Worm (Caenorhabditis elegans) whole organism, L3 larva: ENCODE data around the gene C50E3.7.

Experiments
- aly-2 ChIP-seq: fragments of 150-350 bp; optimal IDR thresholded peaks from 2 replicates; lab custom pipeline; 2014; ENCODE audit warnings: missing biosample characterization, missing genetic modification characterization
- ama-1 ChIP-seq: fragments of 150-350 bp; optimal IDR thresholded peaks from 2 replicates; lab custom pipeline; 2018
- elt-1 ChIP-seq: fragments of 150-350 bp; optimal IDR thresholded peaks from 2 replicates; lab custom pipeline; 2014; ENCODE audit warnings: missing biosample characterization, missing genetic modification characterization
- fos-1 ChIP-seq: fragments of 150-350 bp; optimal IDR thresholded peaks from 2 replicates; lab custom pipeline; 2014; ENCODE audit warnings: missing biosample characterization, missing genetic modification characterization
- lin-15B ChIP-seq: fragments of 150-350 bp; optimal IDR thresholded peaks from 2 replicates; lab custom pipeline; 2014; ENCODE audit warnings: missing biosample characterization, missing genetic modification characterization
- lin-39 ChIP-seq: fragments of 150-350 bp; optimal IDR thresholded peaks from 2 replicates; lab custom pipeline; 2018; ENCODE audit warnings: missing biosample characterization, missing genetic modification reagents, missing genetic modification characterization
- mml-1 ChIP-seq: fragments of 150-350 bp; sonication (generic microtip); optimal IDR thresholded peaks from 3 replicates; lab custom pipeline; 2014; ENCODE audit warnings: missing biosample characterization, missing genetic modification characterization
- nhr-12 ChIP-seq: fragments of 150-350 bp; optimal IDR thresholded peaks from 2 replicates; lab custom pipeline; 2014; ENCODE audit warnings: missing biosample characterization, missing genetic modification characterization
- pqm-1 ChIP-seq: fragments of 150-350 bp; optimal IDR thresholded peaks from 2 replicates; lab custom pipeline; 2017; ENCODE audit warnings: missing biosample characterization, missing genetic modification characterization, inconsistent platforms
- sea-2 ChIP-seq: fragments of 150-350 bp; sonication (generic microtip); optimal IDR thresholded peaks from 4 replicates; lab custom pipeline; 2014; ENCODE audit warnings: missing biosample characterization, missing genetic modification reagents, missing genetic modification characterization

DNA sequence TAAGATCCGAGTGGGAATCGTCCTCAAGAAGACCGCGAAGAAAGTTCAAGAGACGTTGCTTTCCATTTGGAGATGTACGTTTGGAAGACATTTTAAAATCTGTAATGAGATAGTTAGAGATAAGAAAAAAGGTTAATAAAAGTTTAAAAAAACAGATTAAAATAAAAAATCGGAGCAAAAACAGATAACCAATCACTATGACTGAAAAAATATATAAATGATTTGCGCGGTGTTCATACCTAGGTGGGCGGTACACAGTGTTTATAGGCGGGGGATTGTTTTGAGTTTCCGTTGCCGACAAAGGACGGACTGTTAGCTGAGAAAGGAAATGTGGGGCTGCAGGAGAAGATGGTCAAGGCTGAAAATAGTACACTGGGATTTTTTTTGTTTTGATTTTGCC lies 39.5 kb downstream of the C50E3.7 start, which contains the start of gene ets-7:
- TF ChIP-seq sea-2 (no peak), elt-1 (tag; lab: Kevin White, UChicago) (no peak), mml-1 (tag; lab: Kevin White, UChicago) (no peak), lin-39 (no peak), lin-15B (tag; lab: Kevin White, UChicago) (no peak), aly-2 (tag; lab: Kevin White, UChicago) (no peak), nhr-12 (tag; lab: Kevin White, UChicago) (no peak), fos-1 (tag; lab: Kevin White, UChicago) (no peak), pqm-1 (tag; lab: Kevin White, UChicago) (no peak), ama-1 (no peak)
